Fruit fly (Drosophila melanogaster) whole organism, prepupa: ENCODE results near the gene Rh4.
A peak's percentile ranks its signal among the peaks of the same experiment; 100 is the strongest.

Experiments
- Blimp-1 ChIP-seq: fragments of 200-800 bp; sonication (Bioruptor generic); optimal IDR thresholded peaks from 3 replicates; lab custom pipeline; 2017; ENCODE audit warnings: missing biosample characterization, missing genetic modification characterization, mild to moderate bottlenecking, moderate library complexity, missing genetic modification reagents
- CG10631 ChIP-seq: fragments of 200-800 bp; sonication (Bioruptor generic); optimal IDR thresholded peaks from 2 replicates; lab custom pipeline; 2016; ENCODE audit warnings: missing biosample characterization, missing genetic modification characterization
- CG10669 ChIP-seq: fragments of 200-800 bp; sonication (Bioruptor generic); optimal IDR thresholded peaks from 3 replicates; lab custom pipeline; 2018; ENCODE audit warnings: missing biosample characterization, mild to moderate bottlenecking, missing genetic modification characterization, moderate library complexity
- CG11762 ChIP-seq: fragments of 200-800 bp; sonication (Bioruptor generic); optimal IDR thresholded peaks from 3 replicates; lab custom pipeline; 2016; ENCODE audit warnings: missing biosample characterization, missing genetic modification characterization; ENCODE audit not compliant: insufficient read depth
- CG11902 ChIP-seq: fragments of 200-800 bp; sonication (Bioruptor generic); optimal IDR thresholded peaks from 3 replicates; lab custom pipeline; 2016; ENCODE audit warnings: missing biosample characterization, missing genetic modification characterization
- CG15336 ChIP-seq: fragments of 200-800 bp; sonication (Bioruptor generic); IDR thresholded peaks from 2 replicates; pipeline ENCODE4 v1.3.6; 2022; ENCODE audit warnings: missing biosample characterization, missing genetic modification characterization
- CG1621 ChIP-seq: fragments of 200-800 bp; sonication (Bioruptor generic); optimal IDR thresholded peaks from 3 replicates; lab custom pipeline; 2018; ENCODE audit warnings: missing biosample characterization, mild to moderate bottlenecking, missing genetic modification characterization
- CG16779 ChIP-seq: fragments of 200-800 bp; sonication (Bioruptor generic); optimal IDR thresholded peaks from 3 replicates; lab custom pipeline; 2017; ENCODE audit warnings: missing biosample characterization, mild to moderate bottlenecking, missing genetic modification characterization
- CG3032 ChIP-seq: fragments of 200-800 bp; optimal IDR thresholded peaks from 2 replicates; lab custom pipeline; 2019; ENCODE audit warnings: missing biosample characterization, mild to moderate bottlenecking, missing genetic modification characterization, moderate library complexity
- CG31627 ChIP-seq: fragments of 200-800 bp; sonication (Bioruptor generic); optimal IDR thresholded peaks from 3 replicates; lab custom pipeline; 2016; ENCODE audit warnings: missing biosample characterization, missing genetic modification characterization
- CG32006 ChIP-seq: fragments of 200-800 bp; sonication (Bioruptor generic); optimal IDR thresholded peaks from 3 replicates; lab custom pipeline; 2017; ENCODE audit warnings: missing biosample characterization, mild to moderate bottlenecking, missing genetic modification characterization
- CG34406 ChIP-seq: fragments of 200-800 bp; sonication (Bioruptor generic); optimal IDR thresholded peaks from 3 replicates; lab custom pipeline; 2016; ENCODE audit warnings: missing biosample characterization, missing genetic modification characterization
- CG6163 ChIP-seq: fragments of 200-800 bp; sonication (Bioruptor generic); IDR thresholded peaks from 3 replicates; pipeline ENCODE4 v1.3.6; 2022; ENCODE audit warnings: missing biosample characterization, missing genetic modification characterization
- CG6276 ChIP-seq: fragments of 200-800 bp; sonication (Bioruptor generic); optimal IDR thresholded peaks from 2 replicates; lab custom pipeline; 2017; ENCODE audit warnings: missing biosample characterization, mild to moderate bottlenecking, missing genetic modification characterization
- CG6792 ChIP-seq: fragments of 200-800 bp; sonication (Bioruptor generic); optimal IDR thresholded peaks from 3 replicates; lab custom pipeline; 2016; ENCODE audit warnings: missing biosample characterization, missing genetic modification characterization
- CG8319 ChIP-seq: fragments of 200-800 bp; sonication (Bioruptor generic); optimal IDR thresholded peaks from 3 replicates; lab custom pipeline; 2016; ENCODE audit warnings: missing biosample characterization, missing genetic modification characterization
- CG8632 ChIP-seq: fragments of 200-800 bp; sonication (Bioruptor generic); optimal IDR thresholded peaks from 3 replicates; lab custom pipeline; 2016; ENCODE audit warnings: missing biosample characterization, missing genetic modification characterization
- Eip75B ChIP-seq: fragments of 200-800 bp; sonication (Bioruptor generic); optimal IDR thresholded peaks from 3 replicates; lab custom pipeline; 2016; ENCODE audit warnings: missing biosample characterization, missing genetic modification characterization
- Eip78C ChIP-seq: fragments of 200-800 bp; sonication (Bioruptor generic); peaks from one replicate; lab custom pipeline; 2016; ENCODE audit warnings: missing biosample characterization, missing genetic modification characterization
- Eip93F ChIP-seq: fragments of 200-800 bp; sonication (Bioruptor generic); optimal IDR thresholded peaks from 2 replicates; lab custom pipeline; 2016; ENCODE audit warnings: missing biosample characterization, mild to moderate bottlenecking, missing genetic modification characterization
- Ets96B ChIP-seq: fragments of 200-800 bp; optimal IDR thresholded peaks from 2 replicates; lab custom pipeline; 2019; ENCODE audit warnings: missing biosample characterization, mild to moderate bottlenecking, missing genetic modification characterization, moderate library complexity
- Hr38 ChIP-seq: sonication (Bioruptor generic); optimal IDR thresholded peaks from 2 replicates; lab custom pipeline; 2016; ENCODE audit warnings: missing biosample characterization, missing genetic modification characterization
- Hr39 ChIP-seq: fragments of 200-800 bp; sonication (Bioruptor generic); optimal IDR thresholded peaks from 2 replicates; lab custom pipeline; 2016; ENCODE audit warnings: missing biosample characterization, missing genetic modification characterization
- Hr4 ChIP-seq: fragments of 200-800 bp; sonication (Bioruptor generic); optimal IDR thresholded peaks from 3 replicates; lab custom pipeline; 2016; ENCODE audit warnings: missing biosample characterization, missing genetic modification characterization
- Lpt ChIP-seq: fragments of 200-800 bp; sonication (Bioruptor generic); optimal IDR thresholded peaks from 3 replicates; lab custom pipeline; 2016; ENCODE audit warnings: missing biosample characterization, missing genetic modification characterization
- Met ChIP-seq: fragments of 200-800 bp; sonication (Bioruptor generic); optimal IDR thresholded peaks from 3 replicates; lab custom pipeline; 2016; ENCODE audit warnings: missing biosample characterization, missing genetic modification characterization
- OdsH ChIP-seq: fragments of 200-800 bp; sonication (Bioruptor generic); optimal IDR thresholded peaks from 3 replicates; lab custom pipeline; 2016; ENCODE audit warnings: missing biosample characterization, missing genetic modification characterization
- Smox ChIP-seq: fragments of 200-800 bp; sonication (Bioruptor generic); optimal IDR thresholded peaks from 3 replicates; lab custom pipeline; 2016; ENCODE audit warnings: missing biosample characterization, missing genetic modification characterization
- Sox14 ChIP-seq: fragments of 200-800 bp; sonication (Bioruptor generic); optimal IDR thresholded peaks from 3 replicates; lab custom pipeline; 2016; ENCODE audit warnings: missing biosample characterization, missing genetic modification characterization
- acj6 ChIP-seq: fragments of 200-800 bp; sonication (Bioruptor generic); optimal IDR thresholded peaks from 3 replicates; lab custom pipeline; 2016; ENCODE audit warnings: missing biosample characterization, missing genetic modification characterization
- cyc ChIP-seq: fragments of 200-800 bp; sonication (Bioruptor generic); optimal IDR thresholded peaks from 3 replicates; lab custom pipeline; 2016; ENCODE audit warnings: missing biosample characterization, missing genetic modification characterization
- dac ChIP-seq: fragments of 200-800 bp; sonication (Bioruptor generic); optimal IDR thresholded peaks from 2 replicates; lab custom pipeline; 2017; ENCODE audit warnings: missing biosample characterization, mild to moderate bottlenecking, missing genetic modification characterization
- dsx ChIP-seq: fragments of 200-800 bp; optimal IDR thresholded peaks from 3 replicates; lab custom pipeline; 2019; ENCODE audit warnings: missing biosample characterization, mild to moderate bottlenecking, missing genetic modification characterization, moderate library complexity; ENCODE audit not compliant: poor library complexity, severe bottlenecking
- eg ChIP-seq: fragments of 200-800 bp; sonication (Bioruptor generic); IDR thresholded peaks from 3 replicates; pipeline ENCODE4 v1.3.6; 2022; ENCODE audit warnings: missing biosample characterization, missing genetic modification characterization
- fd59A ChIP-seq: fragments of 200-800 bp; sonication (Bioruptor generic); optimal IDR thresholded peaks from 2 replicates; lab custom pipeline; 2017; ENCODE audit warnings: missing biosample characterization, mild to moderate bottlenecking, missing genetic modification characterization, missing genetic modification reagents
- fkh ChIP-seq: fragments of 200-800 bp; sonication (Bioruptor generic); optimal IDR thresholded peaks from 3 replicates; lab custom pipeline; 2017; ENCODE audit warnings: missing biosample characterization, mild to moderate bottlenecking, missing genetic modification characterization, moderate library complexity
- salr ChIP-seq, 2 experiments: fragments of 200-800 bp; sonication (Bioruptor generic); optimal IDR thresholded peaks; 3 replicates each; lab custom pipeline; 2016 to 2018; ENCODE audit warnings: missing biosample characterization in 2 of 2, missing genetic modification characterization in 2 of 2, mild to moderate bottlenecking in 1 of 2
- svp ChIP-seq: fragments of 200-800 bp; sonication (Bioruptor generic); peaks from one replicate; lab custom pipeline; 2016; ENCODE audit warnings: missing biosample characterization, missing genetic modification characterization
- topi ChIP-seq: fragments of 200-800 bp; sonication (Bioruptor generic); optimal IDR thresholded peaks from 3 replicates; lab custom pipeline; 2016; ENCODE audit warnings: missing biosample characterization, missing genetic modification characterization
- vri ChIP-seq: fragments of 200-800 bp; sonication (Bioruptor generic); optimal IDR thresholded peaks from 3 replicates; lab custom pipeline; 2016; ENCODE audit warnings: missing biosample characterization, mild to moderate bottlenecking, missing genetic modification characterization

The Rh4 gene

dm6 chr3L:16884037-16884436 is 21.7 kb upstream of the Rh4 start (continued):
- no peak for TF ChIP-seq CG8319 (GFP tag; lab: Kevin White, UChicago)
- TF ChIP-seq CG11902: no peak
- no peak for TF ChIP-seq Hr38 (GFP tag; lab: Kevin White, UChicago)
- TF ChIP-seq fd59A (GFP tag; lab: Kevin White, UChicago): no peak
- TF ChIP-seq vri: peak; percentile 5
- TF ChIP-seq OdsH (GFP tag; lab: Kevin White, UChicago): no peak
- no peak for TF ChIP-seq Sox14 (GFP tag; lab: Kevin White, UChicago)
- no peak for TF ChIP-seq CG15336 (GFP tag; lab: Robert Waterston, UW)
- TF ChIP-seq CG32006: no peak
- no peak for TF ChIP-seq Ets96B (tag; lab: Kevin White, UChicago)
- TF ChIP-seq CG8632 (GFP tag; lab: Kevin White, UChicago): no peak
- TF ChIP-seq Met (GFP tag; lab: Kevin White, UChicago): peak; percentile 10
- no peak for TF ChIP-seq dac (GFP tag; lab: Kevin White, UChicago)

dm6 chr3L:16881097-16881496 is 18.8 kb upstream of the Rh4 start:
- TF ChIP-seq eg (GFP tag; lab: Robert Waterston, UW) (0 out of 3 replicates have a peak, but pooled peaks have one; percentile 29), CG6276 (peak; percentile 7), CG32006 (peak; percentile 44), CG34406 (GFP tag; lab: Kevin White, UChicago) (no peak), CG6792 (no peak), Eip78C (peak; percentile 5), CG31627 (no peak)

dm6 chr3L:16878830-16879536 is 16.7 kb upstream of the Rh4 start:
- TF ChIP-seq CG11762 (GFP tag; lab: Kevin White, UChicago) (no peak), dsx (GFP tag; lab: Kevin White, UChicago) (peak; percentile 15), Hr38 (GFP tag; lab: Kevin White, UChicago) (no peak), cyc (GFP tag; lab: Kevin White, UChicago) (no peak), acj6 (GFP tag; lab: Kevin White, UChicago) (no peak), vri (peak; percentile 91), eg (GFP tag; lab: Robert Waterston, UW) (no peak), Eip78C (no peak), CG3032 (tag; lab: Kevin White, UChicago) (no peak), Ets96B (tag; lab: Kevin White, UChicago) (no peak), CG10631 (no peak), svp (GFP tag; lab: Kevin White, UChicago) (peak; percentile 92), CG1621 (tag; lab: Kevin White, UChicago) (no peak), Blimp-1 (GFP tag; lab: Kevin White, UChicago) (no peak), CG31627 (no peak), CG16779 (tag; lab: Kevin White, UChicago) (no peak), CG6163 (no peak), CG10669 (GFP tag; lab: Kevin White, UChicago) (no peak), CG15336 (GFP tag; lab: Robert Waterston, UW) (no peak), Hr39 (GFP tag; lab: Kevin White, UChicago) (no peak), fkh (GFP tag; lab: Kevin White, UChicago) (no peak)

dm6 chr3L:16876785-16877468 is 14.6 kb upstream of the Rh4 start, which contains the start of gene CG32170:
Gene CG32170, plus strand, starts transcription at chr3L:16877309.
- TF ChIP-seq svp (GFP tag; lab: Kevin White, UChicago): peak; percentile 57
- 0 out of 3 replicates have a peak, but pooled peaks have one; percentile 34 for TF ChIP-seq CG6163
- TF ChIP-seq vri: peak; percentile 2
- TF ChIP-seq fkh (GFP tag; lab: Kevin White, UChicago): peak; percentile 10
- TF ChIP-seq topi (GFP tag; lab: Kevin White, UChicago): no peak
- no peak for TF ChIP-seq OdsH (GFP tag; lab: Kevin White, UChicago)
- TF ChIP-seq Hr4 (GFP tag; lab: Kevin White, UChicago): no peak
- peak; percentile 48 for TF ChIP-seq Eip78C
- TF ChIP-seq CG6276: no peak
- TF ChIP-seq Lpt (GFP tag; lab: Kevin White, UChicago): no peak
- TF ChIP-seq Eip75B (GFP tag; lab: Kevin White, UChicago): no peak
- no peak for TF ChIP-seq Eip93F
- TF ChIP-seq Smox: no peak
- TF ChIP-seq salr (GFP tag; optimal IDR thresholded peaks at IDR 0.05; lab: Kevin White, UChicago): no peak
- peak; percentile 33; the same call in 2 of the 3 replicates for TF ChIP-seq eg (GFP tag; lab: Robert Waterston, UW)
